Worm (Caenorhabditis elegans): ENCODE results near the gene F41E6.12.

Gene F41E6.12

ce11 chrV:8651007-8651711 is 22.2 kb upstream of the F41E6.12 start:
- no peak for TF ChIP-seq npax-4 (tag; optimal IDR thresholded peaks at IDR 0.05)
- peak; percentile 98 for TF ChIP-seq elt-2 (tag; optimal IDR thresholded peaks at IDR 0.05)
- TF ChIP-seq dve-1 (tag; optimal IDR thresholded peaks at IDR 0.05): peak; percentile 18

- no peak for TF ChIP-seq unc-42 (tag; optimal IDR thresholded peaks at IDR 0.05)
- TF ChIP-seq ama-1 (optimal IDR thresholded peaks at IDR 0.05): no peak
- no peak for TF ChIP-seq pros-1 (tag; optimal IDR thresholded peaks at IDR 0.05)
- TF ChIP-seq ceh-45 (GFP tag; IDR thresholded peaks at IDR 0.05): no peak
- TF ChIP-seq npax-4 (tag; optimal IDR thresholded peaks at IDR 0.05): no peak
- no peak for TF ChIP-seq ceh-22 (tag; optimal IDR thresholded peaks at IDR 0.05)
- no peak for TF ChIP-seq pha-2 (tag; optimal IDR thresholded peaks at IDR 0.05)
- no peak for TF ChIP-seq ceh-31 (tag; optimal IDR thresholded peaks at IDR 0.05)
- TF ChIP-seq sox-2 (GFP tag; IDR thresholded peaks at IDR 0.05): no peak
- TF ChIP-seq K09A11.1 (tag; optimal IDR thresholded peaks at IDR 0.05; ENCODE audit: insufficient read depth): no peak
- TF ChIP-seq elt-2 (tag; optimal IDR thresholded peaks at IDR 0.05): no peak
- TF ChIP-seq T23F11.4 (GFP tag; optimal IDR thresholded peaks at IDR 0.05): no peak
- no peak for TF ChIP-seq pat-9 (tag; optimal IDR thresholded peaks at IDR 0.05)
Observed at ce11 chrV:8650365-8650764, 21.4 kb upstream of the F41E6.12 start.

ce11 chrV:8648251-8648650 is 19.3 kb upstream of the F41E6.12 start:
- TF ChIP-seq hlh-13 (GFP tag; optimal IDR thresholded peaks at IDR 0.05) (no peak), elt-2 (tag; optimal IDR thresholded peaks at IDR 0.05) (peak; percentile 81)

ce11 chrV:8643093-8643492 is 14.2 kb upstream of the F41E6.12 start, which contains the start of gene asp-13:
Gene asp-13, minus strand, starts transcription at chrV:8643193.
- TF ChIP-seq ahr-1 (tag; optimal IDR thresholded peaks at IDR 0.05) (no peak), pqm-1 (tag; optimal IDR thresholded peaks at IDR 0.05) (no peak), ztf-16 (tag; optimal IDR thresholded peaks at IDR 0.05) (no peak), ceh-6 (GFP tag; optimal IDR thresholded peaks at IDR 0.05) (no peak), npax-4 (tag; optimal IDR thresholded peaks at IDR 0.05) (no peak), fkh-6 (tag; optimal IDR thresholded peaks at IDR 0.05) (no peak)

DNA sequence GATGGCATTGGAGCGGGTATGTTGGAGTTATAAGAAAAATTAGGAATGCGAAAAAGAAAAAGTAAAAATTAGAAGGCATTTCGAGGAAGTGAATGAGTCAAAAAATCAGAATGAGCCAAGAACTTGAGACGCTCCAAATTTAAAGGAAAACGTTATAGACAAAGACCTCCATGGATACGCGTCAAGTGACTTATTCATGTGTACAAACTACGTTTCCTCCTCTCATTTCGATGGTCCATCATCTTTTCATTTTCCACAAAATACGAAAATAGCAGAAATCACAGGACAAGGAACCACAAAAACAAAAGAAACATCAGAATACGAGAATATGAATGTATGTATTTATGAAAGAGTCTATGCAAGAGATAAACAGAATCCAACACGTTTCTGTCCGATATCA is 12.3 kb upstream of the F41E6.12 start, which contains the start of gene F28A12.3:
TSS of gene F28A12.3 (minus strand) at position 101 of the 400 bp plus-strand sequence.
- TF ChIP-seq fax-1 (tag; optimal IDR thresholded peaks at IDR 0.05) (no peak), ceh-31 (tag; optimal IDR thresholded peaks at IDR 0.05) (no peak), che-1 (tag; optimal IDR thresholded peaks at IDR 0.05) (no peak), ceh-2 (tag; optimal IDR thresholded peaks at IDR 0.05) (no peak), pha-2 (tag; optimal IDR thresholded peaks at IDR 0.05) (no peak), unc-86 (tag; optimal IDR thresholded peaks at IDR 0.05) (no peak), unc-42 (tag; optimal IDR thresholded peaks at IDR 0.05) (no peak), nhr-11 (tag; optimal IDR thresholded peaks at IDR 0.05) (no peak)

DNA sequence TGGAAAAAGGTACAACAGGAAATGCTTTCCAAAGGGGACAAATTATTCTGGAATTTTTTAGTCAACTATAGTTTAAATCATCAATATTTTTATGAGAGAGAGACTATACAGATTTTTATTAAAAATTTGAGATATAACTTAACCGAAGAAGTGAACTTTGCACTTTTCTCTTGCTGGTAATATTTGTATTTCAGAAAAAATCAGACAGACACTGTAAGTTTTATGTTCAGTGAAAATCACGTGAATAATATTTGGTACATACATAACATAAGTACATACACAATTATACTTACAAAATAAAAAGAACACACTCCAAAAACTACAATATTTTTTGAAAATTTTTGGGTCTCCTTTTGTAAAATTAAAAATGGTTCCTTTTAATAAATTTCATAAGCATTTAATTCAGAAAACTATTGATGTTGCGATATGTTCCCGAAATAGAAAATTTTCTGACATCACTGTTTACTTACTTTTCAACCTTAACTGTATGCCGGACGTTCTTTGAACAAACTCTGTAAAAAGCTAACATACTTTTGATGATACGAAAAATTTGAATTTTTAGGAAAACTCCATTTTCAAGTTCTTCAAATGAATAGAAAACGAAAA is 8.8 kb upstream of the F41E6.12 start, which contains the start of the genes F28A12.10 and acd-4:
TSS of gene F28A12.10 (minus strand) at position 101 of the 606 bp plus-strand sequence.
TSS of gene acd-4 (plus strand) at position 556 of the 606 bp plus-strand sequence.
- TF ChIP-seq unc-3 (GFP tag; conservative IDR thresholded peaks at IDR 0.05): no peak
- TF ChIP-seq unc-3 (tag; optimal IDR thresholded peaks at IDR 0.05): no peak
- no peak for TF ChIP-seq unc-55 (GFP tag; optimal IDR thresholded peaks at IDR 0.05)
- TF ChIP-seq tbx-7 (tag; optimal IDR thresholded peaks at IDR 0.05): no peak
- TF ChIP-seq madf-2 (tag; optimal IDR thresholded peaks at IDR 0.05): no peak
- no peak for TF ChIP-seq sox-2 (GFP tag; IDR thresholded peaks at IDR 0.05)
- no peak for TF ChIP-seq fkh-10 (GFP tag; optimal IDR thresholded peaks at IDR 0.05)
- no peak for TF ChIP-seq che-1 (tag; optimal IDR thresholded peaks at IDR 0.05)
- TF ChIP-seq zip-5 (tag; optimal IDR thresholded peaks at IDR 0.05): no peak
- TF ChIP-seq rnt-1 (tag; optimal IDR thresholded peaks at IDR 0.05): no peak
- no peak for TF ChIP-seq Y22D7AL.16 (tag; optimal IDR thresholded peaks at IDR 0.05)
- no peak for TF ChIP-seq pha-2 (tag; optimal IDR thresholded peaks at IDR 0.05)
